Fruit fly (Drosophila melanogaster) whole organism, adult: ENCODE measurements around the gene CG11226.

ENCODE experiments used
- CG11617 ChIP-seq: fragments of 200-800 bp; sonication (Bioruptor generic); optimal IDR thresholded peaks from 2 replicates; lab custom pipeline; 2017; ENCODE audit warnings: mild to moderate bottlenecking, missing biosample characterization, missing genetic modification reagents, missing genetic modification characterization
- CG12768 ChIP-seq: fragments of 200-800 bp; sonication (Bioruptor generic); optimal IDR thresholded peaks from 2 replicates; lab custom pipeline; 2017; ENCODE audit warnings: missing biosample characterization, missing genetic modification characterization, mild to moderate bottlenecking, moderate library complexity, missing genetic modification reagents
- CG14711 ChIP-seq: fragments of 200-800 bp; sonication (Bioruptor generic); optimal IDR thresholded peaks from 2 replicates; lab custom pipeline; 2018; ENCODE audit warnings: missing biosample characterization, mild to moderate bottlenecking, missing genetic modification characterization, moderate library complexity
- CG1620 ChIP-seq: fragments of 200-800 bp; sonication (Bioruptor generic); optimal IDR thresholded peaks from 2 replicates; lab custom pipeline; 2016; ENCODE audit warnings: missing biosample characterization, missing genetic modification characterization
- CG33017 ChIP-seq: fragments of 200-800 bp; sonication (Bioruptor generic); optimal IDR thresholded peaks from 2 replicates; lab custom pipeline; 2018; ENCODE audit warnings: missing biosample characterization, mild to moderate bottlenecking, missing genetic modification characterization, moderate library complexity
- CG5204 ChIP-seq: fragments of 200-800 bp; sonication (Bioruptor generic); optimal IDR thresholded peaks from 2 replicates; lab custom pipeline; 2016; ENCODE audit warnings: missing biosample characterization, missing genetic modification characterization
- CG7045 ChIP-seq: fragments of 200-800 bp; sonication (Bioruptor generic); optimal IDR thresholded peaks from 2 replicates; lab custom pipeline; 2017; ENCODE audit warnings: missing biosample characterization, mild to moderate bottlenecking, missing genetic modification characterization
- CG7101 ChIP-seq: fragments of 200-800 bp; sonication (Bioruptor generic); optimal IDR thresholded peaks from 2 replicates; lab custom pipeline; 2018; ENCODE audit warnings: missing biosample characterization, mild to moderate bottlenecking, missing genetic modification characterization, moderate library complexity
- Clk ChIP-seq: fragments of 200-800 bp; sonication (Bioruptor generic); optimal IDR thresholded peaks from 2 replicates; lab custom pipeline; 2017; ENCODE audit warnings: missing biosample characterization, missing genetic modification characterization
- Crg-1 ChIP-seq: fragments of 200-800 bp; sonication (Bioruptor generic); optimal IDR thresholded peaks from 2 replicates; lab custom pipeline; 2016; ENCODE audit warnings: missing biosample characterization, missing genetic modification characterization
- Hr96 ChIP-seq: fragments of 200-800 bp; sonication (Bioruptor generic); optimal IDR thresholded peaks from 2 replicates; lab custom pipeline; 2016; ENCODE audit warnings: missing biosample characterization, missing genetic modification characterization
- Mnt ChIP-seq: fragments of 200-800 bp; sonication (Bioruptor generic); optimal IDR thresholded peaks from 2 replicates; lab custom pipeline; 2016; ENCODE audit warnings: missing biosample characterization, mild to moderate bottlenecking, missing genetic modification characterization
- bab1 ChIP-seq: fragments of 200-800 bp; sonication (Bioruptor generic); optimal IDR thresholded peaks from 3 replicates; lab custom pipeline; 2019; ENCODE audit warnings: missing biosample characterization, mild to moderate bottlenecking, missing genetic modification characterization, moderate library complexity
- cic ChIP-seq: fragments of 200-800 bp; sonication (Bioruptor generic); optimal IDR thresholded peaks from 2 replicates; lab custom pipeline; 2017; ENCODE audit warnings: missing biosample characterization, mild to moderate bottlenecking, missing genetic modification characterization, moderate library complexity
- cnc ChIP-seq, 2 experiments: fragments of >200 bp; optimal IDR thresholded peaks; 2 replicates each; lab custom pipeline; 2017
- kay ChIP-seq: fragments of 200-800 bp; sonication (Bioruptor generic); peaks from one replicate; lab custom pipeline; 2016; ENCODE audit warnings: missing biosample characterization, missing genetic modification characterization, borderline replicate concordance
- ovo ChIP-seq: fragments of 200-800 bp; sonication (Bioruptor generic); optimal IDR thresholded peaks from 2 replicates; lab custom pipeline; 2016; ENCODE audit warnings: missing biosample characterization, missing genetic modification characterization
- pad ChIP-seq: fragments of 200-800 bp; sonication (Bioruptor generic); optimal IDR thresholded peaks from 3 replicates; lab custom pipeline; 2017; ENCODE audit warnings: missing biosample characterization, missing genetic modification characterization, mild to moderate bottlenecking, moderate library complexity, missing genetic modification reagents
- tj ChIP-seq: fragments of 200-800 bp; sonication (Bioruptor generic); optimal IDR thresholded peaks from 3 replicates; lab custom pipeline; 2017; ENCODE audit warnings: missing biosample characterization, mild to moderate bottlenecking, missing genetic modification characterization, moderate library complexity
- toe ChIP-seq: fragments of 200-800 bp; sonication (Bioruptor generic); optimal IDR thresholded peaks from 2 replicates; lab custom pipeline; 2016; ENCODE audit warnings: missing biosample characterization, missing genetic modification characterization

CG11226 gene

DNA sequence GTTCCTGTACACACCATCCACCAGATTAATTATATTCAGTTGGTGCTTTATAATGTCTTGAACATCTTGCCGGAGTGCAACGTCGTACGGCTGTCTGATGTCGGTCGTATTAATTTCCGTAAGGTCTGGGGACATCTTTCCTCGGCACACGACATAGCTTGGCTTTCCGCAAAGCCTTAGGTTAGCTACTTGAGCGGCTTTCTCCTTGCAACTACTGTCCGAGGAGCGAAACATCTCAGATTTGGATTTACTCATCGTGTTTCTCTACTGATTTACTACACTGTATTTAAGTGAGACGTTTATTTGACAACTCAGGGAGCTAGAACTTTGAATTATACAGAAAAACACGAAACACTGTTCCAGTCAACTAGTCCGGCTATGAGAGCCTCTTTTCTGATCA, at the start of gene CG11226, which contains the start of gene CG45428:
CG11226 (plus strand) TSS at position 301 of the 400 bp plus-strand sequence.
CG45428 (minus strand) TSS at position 303 of the 400 bp plus-strand sequence.
- TF ChIP-seq bab1 (GFP tag; lab: Kevin White, UChicago), result no peak
- no peak for TF ChIP-seq tj (GFP tag; lab: Kevin White, UChicago)
- TF ChIP-seq CG7045 (GFP tag; lab: Kevin White, UChicago), result no peak
- TF ChIP-seq CG1620, result no peak
- no peak for TF ChIP-seq ovo
- no peak for TF ChIP-seq CG7101 (tag; lab: Kevin White, UChicago)
- no peak for TF ChIP-seq Crg-1
- TF ChIP-seq CG11617, result no peak
- no peak for TF ChIP-seq pad
- no peak for TF ChIP-seq cnc (optimal IDR thresholded peaks at IDR 0.05; lab: Kevin White, UChicago)

dm6 chr3L:22787947-22788489, 48.9 kb upstream of the CG11226 start, which contains the start of gene CG14448:
CG14448 (plus strand) TSS chr3L:22788439.
- no peak for TF ChIP-seq CG1620
- TF ChIP-seq CG7045 (GFP tag; lab: Kevin White, UChicago), result no peak
- no peak for TF ChIP-seq CG14711 (tag; lab: Kevin White, UChicago)
- no peak for TF ChIP-seq CG12768 (GFP tag; lab: Kevin White, UChicago)
- no peak for TF ChIP-seq pad
- TF ChIP-seq Crg-1, result no peak
- TF ChIP-seq toe, result no peak

DNA sequence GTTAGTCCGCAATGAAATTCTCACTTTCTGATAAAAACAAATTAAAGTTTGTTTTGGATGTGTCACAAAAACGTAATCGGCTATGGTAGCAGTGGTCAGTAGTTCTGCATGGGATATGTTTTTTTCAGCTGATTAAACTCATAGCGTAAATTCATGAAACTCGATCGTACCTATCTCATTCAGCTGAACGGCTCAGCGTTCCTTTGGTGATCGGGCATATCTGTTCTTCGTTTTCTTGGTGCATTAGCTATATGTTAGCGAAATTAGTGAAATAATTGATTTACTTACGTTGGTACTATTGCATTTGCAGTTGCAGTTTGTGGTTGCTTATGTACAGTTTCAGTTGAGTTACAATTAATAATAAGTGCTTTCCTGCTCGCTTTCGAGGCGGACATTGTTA, 45.2 kb upstream of the CG11226 start:
- TF ChIP-seq Clk (GFP tag; lab: Kevin White, UChicago) (no peak), CG7045 (GFP tag; lab: Kevin White, UChicago) (no peak), Crg-1 (no peak), pad (no peak), toe (no peak), CG7101 (tag; lab: Kevin White, UChicago) (no peak), cnc (optimal IDR thresholded peaks at IDR 0.05; lab: Kevin White, UChicago) (no peak), CG14711 (tag; lab: Kevin White, UChicago) (no peak), CG11617 (no peak), kay (no peak), Hr96 (GFP tag; lab: Kevin White, UChicago) (no peak)

DNA sequence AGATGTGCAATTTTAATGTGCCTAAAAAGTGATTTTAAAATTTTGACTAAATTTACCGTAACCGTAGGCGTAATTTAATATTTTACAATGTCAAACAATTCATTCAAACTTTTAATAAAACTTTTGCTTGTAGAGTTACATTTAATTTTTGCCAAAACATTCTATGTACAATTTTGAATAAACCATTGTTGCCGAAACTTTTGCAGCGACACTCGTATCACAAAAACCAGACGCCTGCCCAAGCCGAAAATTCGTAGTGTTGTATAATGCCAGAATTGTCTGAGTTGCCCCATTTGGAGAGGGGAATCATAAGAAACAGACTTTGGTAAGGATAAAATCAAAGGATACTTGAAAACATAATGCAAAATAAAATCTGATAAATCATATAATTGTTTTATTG, 41.3 kb upstream of the CG11226 start:
- TF ChIP-seq kay (peak; percentile 87), pad (no peak)

DNA sequence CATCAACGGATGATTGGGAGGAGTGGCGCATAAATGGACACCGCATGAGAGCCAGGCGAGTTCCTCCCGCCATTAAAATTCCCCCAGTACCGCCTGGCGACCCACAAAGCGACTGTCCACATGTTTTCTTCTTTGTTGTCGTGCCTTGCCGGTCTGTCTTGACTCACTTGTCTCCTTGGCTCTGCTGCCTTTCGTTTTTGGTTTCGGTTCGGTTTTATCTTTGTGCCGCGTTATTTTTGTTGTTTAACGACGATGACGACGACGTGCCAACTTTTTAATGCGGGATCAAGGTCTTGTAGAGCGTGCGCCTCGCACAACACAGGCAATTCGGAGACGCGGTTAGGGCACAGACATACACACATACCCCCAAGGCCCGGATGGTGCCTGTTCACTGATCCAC, 34.9 kb upstream of the CG11226 start:
- TF ChIP-seq CG12768 (GFP tag; lab: Kevin White, UChicago) (no peak), Mnt (GFP tag; lab: Kevin White, UChicago) (no peak), Hr96 (GFP tag; lab: Kevin White, UChicago) (no peak), CG14711 (tag; lab: Kevin White, UChicago) (no peak), cic (GFP tag; lab: Kevin White, UChicago) (no peak), ovo (no peak), CG1620 (no peak), CG33017 (tag; lab: Kevin White, UChicago) (no peak), kay (no peak), Clk (GFP tag; lab: Kevin White, UChicago) (no peak), Crg-1 (no peak), CG5204 (GFP tag; lab: Kevin White, UChicago) (no peak), pad (no peak), bab1 (GFP tag; lab: Kevin White, UChicago) (no peak), CG7045 (GFP tag; lab: Kevin White, UChicago) (no peak), toe (no peak), tj (GFP tag; lab: Kevin White, UChicago) (no peak), cnc (optimal IDR thresholded peaks at IDR 0.05; lab: Kevin White, UChicago) (no peak), CG7101 (tag; lab: Kevin White, UChicago) (no peak)

DNA sequence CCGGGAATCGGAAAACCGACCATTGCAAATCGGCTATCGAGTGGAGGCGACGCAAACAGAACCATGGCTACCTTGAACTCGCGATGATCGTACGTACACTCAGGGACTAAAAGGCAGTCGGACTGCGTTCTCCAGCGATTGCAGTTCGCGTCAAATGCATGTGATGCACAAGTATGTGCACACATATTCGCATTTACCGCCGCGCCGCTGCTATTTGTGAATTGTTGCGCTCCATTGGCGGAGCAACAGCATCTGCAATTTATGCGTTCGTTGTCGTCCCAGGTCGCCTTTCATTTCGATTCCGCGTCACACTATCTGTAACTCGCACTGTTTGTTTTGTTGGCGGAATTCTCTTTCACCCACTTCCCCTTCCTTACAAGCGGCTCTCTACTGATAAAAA, 16.7 kb upstream of the CG11226 start:
- TF ChIP-seq kay (no peak), cic (GFP tag; lab: Kevin White, UChicago) (no peak), CG33017 (tag; lab: Kevin White, UChicago) (no peak), pad (no peak)

DNA sequence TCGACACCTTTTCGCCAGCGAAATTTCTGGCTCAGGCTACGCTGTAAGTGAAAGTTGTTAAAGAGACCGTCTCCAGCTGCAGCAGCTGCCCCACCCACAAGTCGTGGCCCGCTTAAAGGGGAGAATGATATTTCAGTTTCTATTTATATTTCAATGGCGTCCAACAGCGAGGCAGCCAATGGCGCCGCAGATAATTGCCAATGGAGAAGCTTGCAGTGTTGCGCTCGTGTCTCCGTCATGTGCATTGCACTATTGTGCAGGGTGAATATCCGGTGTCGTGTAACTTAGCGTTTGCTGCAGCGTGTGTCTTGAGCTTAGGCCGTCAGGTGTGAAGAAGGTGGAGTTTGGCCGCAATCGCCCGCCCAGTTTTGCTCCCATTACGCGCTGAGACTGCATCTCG, 15.5 kb upstream of the CG11226 start:
- TF ChIP-seq cnc (optimal IDR thresholded peaks at IDR 0.05; lab: Kevin White, UChicago), result no peak

DNA sequence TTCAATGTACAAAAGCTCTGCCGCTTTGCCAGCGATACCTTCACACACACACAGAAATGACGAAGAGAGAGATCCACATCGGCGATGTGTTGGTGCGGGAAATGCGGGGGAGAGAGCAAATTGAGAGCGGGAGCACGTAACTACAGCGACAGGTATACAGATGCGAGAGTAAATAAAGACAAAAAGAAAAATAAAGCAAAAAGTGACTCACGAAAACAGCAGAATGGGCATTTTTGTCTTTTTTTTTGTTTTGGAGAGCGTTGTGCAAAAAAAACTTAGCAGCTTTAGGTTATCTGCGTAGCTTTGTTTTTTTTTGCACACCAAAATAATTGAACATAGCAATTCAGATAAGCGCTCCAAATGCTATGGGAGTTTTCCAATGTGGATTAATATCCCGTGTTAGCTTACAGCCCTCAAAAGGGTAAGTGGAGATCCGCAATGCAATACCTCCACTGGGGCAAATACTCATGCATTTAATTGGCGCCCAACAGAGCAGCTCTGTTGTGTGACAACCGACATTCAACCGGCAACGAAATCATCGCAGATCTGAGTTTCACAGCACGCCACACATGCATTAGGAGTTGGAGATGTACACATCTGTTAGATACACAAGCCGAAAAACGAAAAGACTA, 14.2 kb upstream of the CG11226 start:
- TF ChIP-seq CG11617 (peak; percentile 98), CG7101 (tag; lab: Kevin White, UChicago) (peak; percentile 73), ovo (peak; percentile 91), tj (GFP tag; lab: Kevin White, UChicago) (peak; percentile 98), CG12768 (GFP tag; lab: Kevin White, UChicago) (peak; percentile 99), Clk (GFP tag; lab: Kevin White, UChicago) (peak; percentile 91), Crg-1 (peak; percentile 66), CG7045 (GFP tag; lab: Kevin White, UChicago) (peak; percentile 97), CG5204 (GFP tag; lab: Kevin White, UChicago) (peak; percentile 90), kay (peak; percentile 99), Mnt (GFP tag; lab: Kevin White, UChicago) (peak; percentile 76), bab1 (GFP tag; lab: Kevin White, UChicago) (peak; percentile 10), cnc (optimal IDR thresholded peaks at IDR 0.05; lab: Kevin White, UChicago) (no peak), Hr96 (GFP tag; lab: Kevin White, UChicago) (peak; percentile 91), CG1620 (peak; percentile 67), CG14711 (tag; lab: Kevin White, UChicago) (peak; percentile 15), CG33017 (tag; lab: Kevin White, UChicago) (peak; percentile 97), toe (peak; percentile 92), cic (GFP tag; lab: Kevin White, UChicago) (peak; percentile 95), pad (peak; percentile 61)
